Fruit fly (Drosophila melanogaster): ENCODE results near the gene pes.
A peak's percentile ranks its signal among the peaks of the same experiment; 100 is the strongest.

pes gene

dm6 chr2L:7953371-7954017 lies 40.5 kb downstream of the pes start:
- TF ChIP-seq Lpt (GFP tag; optimal IDR thresholded peaks at IDR 0.05) = peak; percentile 12
- TF ChIP-seq Eip75B (GFP tag; optimal IDR thresholded peaks at IDR 0.05) = no peak
- TF ChIP-seq CG3919 (GFP tag; optimal IDR thresholded peaks at IDR 0.05) = peak; percentile 30
- TF ChIP-seq CG8319 (GFP tag; optimal IDR thresholded peaks at IDR 0.05) = no peak
- peak; percentile 53 for TF ChIP-seq CG6276 (GFP tag; optimal IDR thresholded peaks at IDR 0.05)
- no peak for TF ChIP-seq fkh (GFP tag; optimal IDR thresholded peaks at IDR 0.05)
- no peak for TF ChIP-seq net (GFP tag; optimal IDR thresholded peaks at IDR 0.05)
- no peak for TF ChIP-seq CG16779 (tag; optimal IDR thresholded peaks at IDR 0.05)
- peak; percentile 82 for TF ChIP-seq CG6163 (GFP tag; IDR thresholded peaks at IDR 0.05)
- TF ChIP-seq Ets21C (GFP tag; optimal IDR thresholded peaks at IDR 0.05) = no peak
- no peak for TF ChIP-seq CG9139 (GFP tag; optimal IDR thresholded peaks at IDR 0.05)
- no peak for TF ChIP-seq CG3032 (tag; optimal IDR thresholded peaks at IDR 0.05)
- TF ChIP-seq Eip93F (GFP tag; optimal IDR thresholded peaks at IDR 0.05) = no peak
- no peak for TF ChIP-seq topi (GFP tag; optimal IDR thresholded peaks at IDR 0.05)
- peak; percentile 24 for TF ChIP-seq Sox14 (GFP tag; optimal IDR thresholded peaks at IDR 0.05)
- no peak for TF ChIP-seq vri (GFP tag; optimal IDR thresholded peaks at IDR 0.05)
- peak; percentile 55; the same call in 1 of the 2 replicates for TF ChIP-seq CG15336 (GFP tag; IDR thresholded peaks at IDR 0.05)
- peak; percentile 68 for TF ChIP-seq CG11294 (GFP tag; IDR thresholded peaks at IDR 0.05)
- TF ChIP-seq lz (GFP tag; optimal IDR thresholded peaks at IDR 0.05) = no peak
- peak; percentile 46 for TF ChIP-seq acj6 (GFP tag; optimal IDR thresholded peaks at IDR 0.05)
- TF ChIP-seq CG8632 (GFP tag; optimal IDR thresholded peaks at IDR 0.05) = no peak
- no peak for TF ChIP-seq achi (GFP tag; optimal IDR thresholded peaks at IDR 0.05)
- TF ChIP-seq Ets96B (tag; optimal IDR thresholded peaks at IDR 0.05) = peak; percentile 10
- peak; percentile 31 for TF ChIP-seq Hr4 (GFP tag; optimal IDR thresholded peaks at IDR 0.05)
- TF ChIP-seq Eip78C (GFP tag) = peak; percentile 58
- TF ChIP-seq CG31627 (GFP tag; optimal IDR thresholded peaks at IDR 0.05) = no peak
- no peak for TF ChIP-seq dsx (GFP tag; optimal IDR thresholded peaks at IDR 0.05; ENCODE audit: poor library complexity, severe bottlenecking)
- TF ChIP-seq Gug (GFP tag; IDR thresholded peaks at IDR 0.05) = peak; percentile 76
- TF ChIP-seq CG34406 (GFP tag; optimal IDR thresholded peaks at IDR 0.05) = no peak
- no peak for TF ChIP-seq CG11902 (GFP tag; optimal IDR thresholded peaks at IDR 0.05)
- no peak for TF ChIP-seq CG7368 (GFP tag; optimal IDR thresholded peaks at IDR 0.05)
- TF ChIP-seq Sox102F (GFP tag; optimal IDR thresholded peaks at IDR 0.05) = no peak
- TF ChIP-seq esn (GFP tag; optimal IDR thresholded peaks at IDR 0.05) = no peak
- TF ChIP-seq Blimp-1 (GFP tag; optimal IDR thresholded peaks at IDR 0.05) = no peak
- TF ChIP-seq Smox (GFP tag; optimal IDR thresholded peaks at IDR 0.05) = no peak
- TF ChIP-seq Met (GFP tag; optimal IDR thresholded peaks at IDR 0.05) = peak; percentile 12
- no peak for TF ChIP-seq CG6792 (GFP tag; optimal IDR thresholded peaks at IDR 0.05)
- no peak for TF ChIP-seq CG4318 (GFP tag; optimal IDR thresholded peaks at IDR 0.05)
- peak; percentile 87 for TF ChIP-seq eg (GFP tag; IDR thresholded peaks at IDR 0.05)
- no peak for TF ChIP-seq svp (GFP tag)
- no peak for TF ChIP-seq dac (GFP tag; optimal IDR thresholded peaks at IDR 0.05)
- TF ChIP-seq fd85E (GFP tag; optimal IDR thresholded peaks at IDR 0.05) = no peak
- no peak for TF ChIP-seq cyc (GFP tag; optimal IDR thresholded peaks at IDR 0.05)
- no peak for TF ChIP-seq Sox15 (GFP tag; optimal IDR thresholded peaks at IDR 0.05)
- TF ChIP-seq CG8119 (GFP tag; IDR thresholded peaks at IDR 0.05) = 0 out of 3 replicates have a peak, but pooled peaks have one; percentile 16
- no peak for TF ChIP-seq OdsH (GFP tag; optimal IDR thresholded peaks at IDR 0.05)
- no peak for TF ChIP-seq salr (GFP tag; optimal IDR thresholded peaks at IDR 0.05)
- TF ChIP-seq Hr39 (GFP tag; optimal IDR thresholded peaks at IDR 0.05) = no peak
- no peak for TF ChIP-seq Hr38 (GFP tag; optimal IDR thresholded peaks at IDR 0.05)
- TF ChIP-seq CG32006 (GFP tag; optimal IDR thresholded peaks at IDR 0.05) = peak; percentile 59

Measured in whole organism, prepupa.